Fruit fly (Drosophila melanogaster): ENCODE measurements around the gene Hr83.

- TF ChIP-seq Ets96B (tag; optimal IDR thresholded peaks at IDR 0.05): no peak
- no peak for TF ChIP-seq dac (GFP tag; optimal IDR thresholded peaks at IDR 0.05)
- TF ChIP-seq CG16779 (tag; optimal IDR thresholded peaks at IDR 0.05): no peak
- no peak for TF ChIP-seq pdm3 (GFP tag; optimal IDR thresholded peaks at IDR 0.05)
- TF ChIP-seq OdsH (GFP tag; optimal IDR thresholded peaks at IDR 0.05): no peak
- no peak for TF ChIP-seq acj6 (GFP tag; optimal IDR thresholded peaks at IDR 0.05)
- TF ChIP-seq Blimp-1 (GFP tag; optimal IDR thresholded peaks at IDR 0.05): no peak
- no peak for TF ChIP-seq CG15336 (GFP tag; IDR thresholded peaks at IDR 0.05)
- peak; percentile 91 for TF ChIP-seq svp (GFP tag)
Measured at dm6 chr3R:6396613-6397012, 47.6 kb downstream of the Hr83 start.

Measured in whole organism, prepupa.